Fruit fly (Drosophila melanogaster) whole organism: ENCODE measurements around the gene Drak.

Experiments
- CG8478 ChIP-seq: fragments of >200 bp; optimal IDR thresholded peaks from 2 replicates; lab custom pipeline; 2018; ENCODE audit warnings: inconsistent platforms
- Dll ChIP-seq: fragments of >200 bp; optimal IDR thresholded peaks from 2 replicates; lab custom pipeline; 2017
- pan ChIP-seq: fragments of >200 bp; optimal IDR thresholded peaks from 2 replicates; lab custom pipeline; 2017
- psq ChIP-seq: fragments of >200 bp; optimal IDR thresholded peaks from 2 replicates; lab custom pipeline; 2017

DNA sequence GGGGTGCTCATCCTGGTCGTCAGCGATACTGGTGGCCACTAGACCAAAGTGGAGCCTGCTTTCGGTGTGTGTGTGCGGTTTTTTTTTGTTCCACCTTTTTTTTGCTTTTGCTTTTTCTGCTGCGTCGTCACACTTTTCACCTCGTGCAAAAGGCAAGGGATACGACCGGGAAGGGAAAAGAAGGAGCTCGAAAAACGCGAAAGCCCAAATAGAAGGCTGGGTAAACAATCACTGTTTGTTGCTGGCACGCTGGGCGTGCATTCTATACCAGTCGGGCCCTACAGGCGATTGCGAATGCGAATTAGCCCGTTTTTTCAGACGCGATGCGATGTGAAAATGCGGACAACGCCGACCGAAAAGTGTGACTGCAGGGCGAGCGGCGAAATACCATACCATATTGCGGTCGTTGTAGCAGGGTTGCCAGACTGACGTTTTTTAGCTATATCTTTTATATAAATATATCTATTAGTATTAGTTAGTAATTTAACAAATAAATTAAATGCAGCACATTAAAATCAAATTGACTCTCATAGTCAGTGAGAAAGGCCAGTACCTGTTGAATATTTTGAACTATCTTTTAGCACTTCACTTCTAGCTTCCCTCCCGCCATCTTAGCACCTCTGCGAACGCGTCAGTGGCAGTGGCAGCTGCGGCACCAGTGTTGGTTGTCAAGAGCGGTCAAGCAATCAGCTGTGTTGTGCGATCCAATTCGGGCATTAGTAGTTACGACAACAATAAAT is 77.2 kb downstream of the Drak start, which contains the start of the genes Polr2A and CG11699:
- TF ChIP-seq CG8478 (lab: Kevin White, UChicago) (no peak), pan (lab: Kevin White, UChicago) (no peak), Dll (lab: Kevin White, UChicago) (no peak), psq (lab: Kevin White, UChicago) (no peak)
